Fruit fly (Drosophila melanogaster) whole organism, embryonic: Measurements from ENCODE around the gene ZnT86D.

ENCODE experiments used
- ATbp ChIP-seq: fragments of 200-800 bp; sonication (Bioruptor generic); optimal IDR thresholded peaks from 2 replicates; lab custom pipeline; 2017; ENCODE audit warnings: missing biosample characterization, mild to moderate bottlenecking, missing genetic modification characterization, missing genetic modification reagents
- Bgb ChIP-seq: fragments of 200-800 bp; sonication (Bioruptor generic); IDR thresholded peaks from 2 replicates; pipeline ENCODE4 v1.3.6; 2022; ENCODE audit warnings: missing biosample characterization, missing genetic modification characterization; ENCODE audit not compliant: partially characterized antibody
- Blimp-1 ChIP-seq: fragments of 200-800 bp; sonication (Bioruptor generic); optimal IDR thresholded peaks from 3 replicates; lab custom pipeline; 2018; ENCODE audit warnings: missing biosample characterization, missing genetic modification characterization, mild to moderate bottlenecking, moderate library complexity, missing genetic modification reagents
- CG10321 ChIP-seq: fragments of 200-800 bp; sonication (Bioruptor generic); IDR thresholded peaks from 2 replicates; pipeline ENCODE4 v1.3.6; 2022; ENCODE audit warnings: missing biosample characterization, missing genetic modification characterization
- CG1233 ChIP-seq: fragments of 200-800 bp; sonication (Bioruptor generic); optimal IDR thresholded peaks from 4 replicates; lab custom pipeline; 2018; ENCODE audit warnings: missing biosample characterization, mild to moderate bottlenecking, missing genetic modification characterization
- CG16815 ChIP-seq: fragments of 200-800 bp; sonication (Bioruptor generic); optimal IDR thresholded peaks from 3 replicates; lab custom pipeline; 2017; ENCODE audit warnings: missing biosample characterization, mild to moderate bottlenecking, missing genetic modification characterization
- CG16863 ChIP-seq: fragments of 200-800 bp; sonication (Bioruptor generic); optimal IDR thresholded peaks from 3 replicates; lab custom pipeline; 2016; ENCODE audit warnings: missing biosample characterization, missing genetic modification characterization
- CG17829 ChIP-seq: fragments of 200-800 bp; optimal IDR thresholded peaks from 2 replicates; lab custom pipeline; 2019; ENCODE audit warnings: missing biosample characterization, mild to moderate bottlenecking, missing genetic modification characterization, moderate library complexity
- CG1792 ChIP-seq: fragments of 200-800 bp; sonication (Bioruptor generic); optimal IDR thresholded peaks from 2 replicates; lab custom pipeline; 2016; ENCODE audit warnings: missing biosample characterization, missing genetic modification characterization
- CG18011 ChIP-seq: fragments of 200-800 bp; sonication (Bioruptor generic); optimal IDR thresholded peaks from 2 replicates; lab custom pipeline; 2017; ENCODE audit warnings: missing biosample characterization, missing genetic modification characterization, mild to moderate bottlenecking, moderate library complexity, missing genotype
- CG18619 ChIP-seq: fragments of 200-800 bp; sonication (Bioruptor generic); optimal IDR thresholded peaks from 3 replicates; lab custom pipeline; 2017; ENCODE audit warnings: missing biosample characterization, mild to moderate bottlenecking, missing genetic modification characterization
- CG2712 ChIP-seq: fragments of 200-800 bp; optimal IDR thresholded peaks from 3 replicates; lab custom pipeline; 2019; ENCODE audit warnings: missing biosample characterization, mild to moderate bottlenecking, missing genetic modification characterization, moderate library complexity
- CG2875 ChIP-seq: fragments of 200-800 bp; sonication (Bioruptor generic); optimal IDR thresholded peaks from 2 replicates; lab custom pipeline; 2017; ENCODE audit warnings: missing biosample characterization, mild to moderate bottlenecking, missing genetic modification characterization, missing genetic modification reagents
- CG31441 ChIP-seq: fragments of 200-800 bp; sonication (Bioruptor generic); IDR thresholded peaks from 2 replicates; pipeline ENCODE4 v1.3.6; 2022; ENCODE audit warnings: missing biosample characterization, missing genetic modification characterization
- CG33213 ChIP-seq: fragments of 200-800 bp; sonication (Bioruptor generic); optimal IDR thresholded peaks from 3 replicates; lab custom pipeline; 2016; ENCODE audit warnings: missing biosample characterization, missing genetic modification characterization
- CG34376 ChIP-seq: fragments of 200-800 bp; sonication (Bioruptor generic); optimal IDR thresholded peaks from 2 replicates; lab custom pipeline; 2018; ENCODE audit warnings: missing biosample characterization, mild to moderate bottlenecking, missing genetic modification characterization
- CG3726 ChIP-seq: fragments of 200-800 bp; sonication (Bioruptor generic); IDR thresholded peaks from 3 replicates; pipeline ENCODE4, ENCODE4 v1.3.6; 2022; ENCODE audit warnings: missing biosample characterization, missing genetic modification characterization
- CG4328 ChIP-seq: fragments of 200-800 bp; sonication (Bioruptor generic); optimal IDR thresholded peaks from 3 replicates; lab custom pipeline; 2017; ENCODE audit warnings: missing biosample characterization, missing genetic modification reagents, missing genetic modification characterization
- CG7357 ChIP-seq: fragments of 200-800 bp; sonication (Bioruptor generic); IDR thresholded peaks from 3 replicates; pipeline ENCODE4 v1.3.6; 2022; ENCODE audit warnings: missing biosample characterization, missing genetic modification characterization
- CG7987 ChIP-seq: fragments of 200-800 bp; sonication (Bioruptor generic); optimal IDR thresholded peaks from 2 replicates; lab custom pipeline; 2018; ENCODE audit warnings: missing biosample characterization, mild to moderate bottlenecking, missing genetic modification characterization, moderate library complexity
- CG9876 ChIP-seq: fragments of 200-800 bp; sonication (Bioruptor generic); optimal IDR thresholded peaks from 2 replicates; lab custom pipeline; 2016; ENCODE audit warnings: missing biosample characterization, missing genetic modification characterization
- CoRest ChIP-seq: fragments of 200-800 bp; sonication (Bioruptor generic); optimal IDR thresholded peaks from 3 replicates; lab custom pipeline; 2018; ENCODE audit warnings: missing biosample characterization, mild to moderate bottlenecking, missing genetic modification characterization, moderate library complexity
- D19A ChIP-seq: fragments of 200-800 bp; optimal IDR thresholded peaks from 3 replicates; lab custom pipeline; 2019; ENCODE audit warnings: missing biosample characterization, mild to moderate bottlenecking, missing genetic modification characterization, moderate library complexity
- Dip2 ChIP-seq: fragments of 200-800 bp; sonication (Bioruptor generic); IDR thresholded peaks from 2 replicates; pipeline ENCODE4 v1.3.6; 2022; ENCODE audit warnings: missing biosample characterization, missing genetic modification characterization
- ERR ChIP-seq: fragments of 200-800 bp; sonication (Bioruptor generic); optimal IDR thresholded peaks from 2 replicates; lab custom pipeline; 2016; ENCODE audit warnings: missing biosample characterization, missing genetic modification characterization
- GATAe ChIP-seq: fragments of 200-800 bp; sonication (Bioruptor generic); conservative IDR thresholded peaks from 2 replicates; pipeline ENCODE4 v1.3.6; 2022; ENCODE audit warnings: missing biosample characterization, missing genetic modification characterization
- Hr51 ChIP-seq, 2 experiments: fragments of 200-800 bp; sonication (Bioruptor generic); optimal IDR thresholded peaks; 2 replicates in 1 of 2; 3 replicates in 1 of 2; lab custom pipeline; 2016 to 2018; ENCODE audit warnings: missing biosample characterization in 2 of 2, missing genetic modification characterization in 2 of 2, mild to moderate bottlenecking in 1 of 2, moderate library complexity in 1 of 2
- MBD-R2 ChIP-seq: fragments of 200-800 bp; sonication (Bioruptor generic); IDR thresholded peaks from 2 replicates; pipeline ENCODE4 v1.3.6; 2022; ENCODE audit warnings: missing biosample characterization, missing genetic modification characterization
- MTF-1 ChIP-seq: fragments of 200-800 bp; sonication (Bioruptor generic); optimal IDR thresholded peaks from 2 replicates; lab custom pipeline; 2018; ENCODE audit warnings: missing biosample characterization, mild to moderate bottlenecking, missing genetic modification characterization, borderline replicate concordance
- NFAT ChIP-seq: fragments of 200-800 bp; sonication (Bioruptor generic); IDR thresholded peaks from 2 replicates; pipeline ENCODE4 v1.3.6; 2022; ENCODE audit warnings: missing biosample characterization, missing genetic modification characterization
- Opbp ChIP-seq: fragments of 200-800 bp; sonication (Bioruptor generic); IDR thresholded peaks from 3 replicates; pipeline ENCODE4 v1.3.6; 2022; ENCODE audit warnings: missing biosample characterization, missing genetic modification characterization; ENCODE audit not compliant: partially characterized antibody
- Sox102F ChIP-seq: fragments of 200-800 bp; sonication (Bioruptor generic); optimal IDR thresholded peaks from 2 replicates; lab custom pipeline; 2018; ENCODE audit warnings: missing biosample characterization, mild to moderate bottlenecking, missing genetic modification characterization, moderate library complexity
- Sry-δ ChIP-seq: fragments of 200-800 bp; sonication (Bioruptor generic); optimal IDR thresholded peaks from 2 replicates; lab custom pipeline; 2016; ENCODE audit warnings: missing biosample characterization, missing genetic modification characterization
- Ssrp ChIP-seq: fragments of 200-800 bp; sonication (Bioruptor generic); optimal IDR thresholded peaks from 2 replicates; lab custom pipeline; 2018; ENCODE audit warnings: missing biosample characterization, mild to moderate bottlenecking, missing genetic modification characterization, moderate library complexity
- TFAM ChIP-seq: fragments of 200-800 bp; sonication (Bioruptor generic); optimal IDR thresholded peaks from 2 replicates; lab custom pipeline; 2017; ENCODE audit warnings: missing biosample characterization, missing genetic modification characterization, inconsistent platforms
- Taf1 ChIP-seq: fragments of 200-800 bp; sonication (Bioruptor generic); IDR thresholded peaks from 2 replicates; pipeline ENCODE4 v1.3.6; 2022; ENCODE audit warnings: missing biosample characterization, missing genetic modification characterization
- ab ChIP-seq: fragments of 200-800 bp; sonication (Bioruptor generic); optimal IDR thresholded peaks from 2 replicates; lab custom pipeline; 2016; ENCODE audit warnings: missing biosample characterization, missing genetic modification characterization
- dysf ChIP-seq: fragments of 200-800 bp; sonication (Bioruptor generic); IDR thresholded peaks from 3 replicates; pipeline ENCODE4 v1.3.6; 2022; ENCODE audit warnings: missing biosample characterization, missing genetic modification characterization
- ftz-f1 ChIP-seq: fragments of 200-800 bp; sonication (Bioruptor generic); optimal IDR thresholded peaks from 2 replicates; lab custom pipeline; 2016; ENCODE audit warnings: missing biosample characterization, missing genetic modification characterization
- gsb-n ChIP-seq: fragments of 200-800 bp; sonication (Bioruptor generic); optimal IDR thresholded peaks from 3 replicates; lab custom pipeline; 2018; ENCODE audit warnings: missing biosample characterization, mild to moderate bottlenecking, missing genetic modification characterization
- lab ChIP-seq: fragments of 200-800 bp; sonication (Bioruptor generic); optimal IDR thresholded peaks from 3 replicates; lab custom pipeline; 2017; ENCODE audit warnings: missing biosample characterization, missing genetic modification characterization, mild to moderate bottlenecking, moderate library complexity, missing genetic modification reagents
- mam ChIP-seq: fragments of 200-800 bp; sonication (Bioruptor generic); optimal IDR thresholded peaks from 3 replicates; lab custom pipeline; 2016; ENCODE audit warnings: missing biosample characterization, missing genetic modification characterization
- pb ChIP-seq: fragments of 200-800 bp; sonication (Bioruptor generic); optimal IDR thresholded peaks from 3 replicates; lab custom pipeline; 2016; ENCODE audit warnings: missing biosample characterization, missing genetic modification characterization
- repo ChIP-seq: fragments of 200-800 bp; sonication (Bioruptor generic); optimal IDR thresholded peaks from 2 replicates; lab custom pipeline; 2016; ENCODE audit warnings: missing biosample characterization, missing genetic modification characterization
- sd ChIP-seq: fragments of 200-800 bp; sonication (Bioruptor generic); optimal IDR thresholded peaks from 3 replicates; lab custom pipeline; 2018; ENCODE audit warnings: missing biosample characterization, mild to moderate bottlenecking, missing genetic modification characterization, moderate library complexity
- sim ChIP-seq: fragments of 200-800 bp; sonication (Bioruptor generic); IDR thresholded peaks from 2 replicates; pipeline ENCODE4 v1.3.6; 2022; ENCODE audit warnings: missing biosample characterization, missing genetic modification characterization
- sug ChIP-seq: fragments of 200-800 bp; optimal IDR thresholded peaks from 2 replicates; lab custom pipeline; 2019; ENCODE audit warnings: missing biosample characterization, mild to moderate bottlenecking, missing genetic modification characterization, moderate library complexity
- unc-4 ChIP-seq: fragments of 200-800 bp; sonication (Bioruptor generic); IDR thresholded peaks from 2 replicates; pipeline ENCODE4 v1.3.6; 2022; ENCODE audit warnings: missing biosample characterization, missing genetic modification characterization; ENCODE audit not compliant: partially characterized antibody
- usp ChIP-seq: fragments of >200 bp; optimal IDR thresholded peaks from 2 replicates; lab custom pipeline; 2017; ENCODE audit warnings: missing biosample characterization, missing genetic modification characterization
- vvl ChIP-seq: fragments of 200-800 bp; sonication (Bioruptor generic); IDR thresholded peaks from 2 replicates; pipeline ENCODE4 v1.3.6; 2022; ENCODE audit warnings: missing biosample characterization, missing genetic modification characterization

Gene ZnT86D

dm6 chr3R:11197389-11197716, 17.0 kb downstream of the ZnT86D start, which contains the start of gene cu (continued):
- TF ChIP-seq Sry-δ = no peak
- TF ChIP-seq CG10321 (GFP tag; lab: Robert Waterston, UW) = no peak
- TF ChIP-seq CG1792 (GFP tag; lab: Kevin White, UChicago) = no peak
- no peak for TF ChIP-seq Opbp (GFP tag; lab: Robert Waterston, UW)
- TF ChIP-seq CG17829 (tag; lab: Kevin White, UChicago) = no peak
- no peak for TF ChIP-seq Hr51 (GFP tag; optimal IDR thresholded peaks at IDR 0.05; lab: Kevin White, UChicago)
- peak; percentile 44; the same call in 1 of the 2 replicates for TF ChIP-seq CG31441 (GFP tag; lab: Robert Waterston, UW)
- no peak for TF ChIP-seq CG2875 (GFP tag; lab: Kevin White, UChicago)
- no peak for TF ChIP-seq pb (GFP tag; lab: Kevin White, UChicago)
- TF ChIP-seq CG7987 (GFP tag; lab: Kevin White, UChicago) = no peak
- TF ChIP-seq ftz-f1 (GFP tag; lab: Kevin White, UChicago) = no peak
- no peak for TF ChIP-seq NFAT
- TF ChIP-seq sug (tag; lab: Kevin White, UChicago) = no peak
- TF ChIP-seq CG33213 = peak; percentile 75
- no peak for TF ChIP-seq lab (GFP tag; lab: Kevin White, UChicago)
- TF ChIP-seq sim (GFP tag; lab: Robert Waterston, UW) = no peak
- no peak for TF ChIP-seq CG18619 (GFP tag; lab: Kevin White, UChicago)
- TF ChIP-seq CoRest (tag; lab: Kevin White, UChicago) = no peak
- no peak for TF ChIP-seq CG16815 (GFP tag; lab: Kevin White, UChicago)
- TF ChIP-seq repo (GFP tag; lab: Kevin White, UChicago) = no peak
- no peak for TF ChIP-seq MTF-1 (GFP tag; lab: Kevin White, UChicago)
- TF ChIP-seq D19A = no peak
- peak; percentile 90 for TF ChIP-seq mam (GFP tag; lab: Kevin White, UChicago)
- no peak for TF ChIP-seq CG7357
- TF ChIP-seq CG1233 (GFP tag; lab: Kevin White, UChicago) = no peak
- no peak for TF ChIP-seq Taf1
- peak; percentile 26; the same call in 1 of the 2 replicates for TF ChIP-seq Bgb (GFP tag; lab: Robert Waterston, UW)
- no peak for TF ChIP-seq dysf (GFP tag; lab: Robert Waterston, UW)
- TF ChIP-seq unc-4 (GFP tag; lab: Robert Waterston, UW) = no peak

- TF ChIP-seq usp (GFP tag; lab: Kevin White, UChicago) (no peak), CG4328 (peak; percentile 99), CG2712 (tag; lab: Kevin White, UChicago) (peak; percentile 97), ab (GFP tag; lab: Kevin White, UChicago) (no peak), Blimp-1 (GFP tag; lab: Kevin White, UChicago) (peak; percentile 100), sd (tag; lab: Kevin White, UChicago) (peak; percentile 94), Sox102F (GFP tag; lab: Kevin White, UChicago) (peak; percentile 99), gsb-n (peak; percentile 98), TFAM (GFP tag; lab: Kevin White, UChicago) (peak; percentile 69), ATbp (GFP tag; lab: Kevin White, UChicago) (peak; percentile 97), CG3726 (peak; percentile 96), CG9876 (GFP tag; lab: Kevin White, UChicago) (peak; percentile 64), ERR (GFP tag; lab: Kevin White, UChicago) (peak; percentile 39), Dip2 (GFP tag; lab: Robert Waterston, UW) (peak; percentile 80), GATAe (peak; percentile 98), CG1792 (GFP tag; lab: Kevin White, UChicago) (peak; percentile 88), CG18011 (GFP tag; lab: Kevin White, UChicago) (peak; percentile 90), vvl (GFP tag; lab: Robert Waterston, UW) (peak; percentile 98), CG16863 (GFP tag; lab: Kevin White, UChicago) (peak; percentile 88), MBD-R2 (GFP tag; lab: Robert Waterston, UW) (peak; percentile 94), Ssrp (tag; lab: Kevin White, UChicago) (peak; percentile 100), CG34376 (GFP tag; lab: Kevin White, UChicago) (peak; percentile 97)
Observed at dm6 chr3R:11196648-11197388, 17.5 kb downstream of the ZnT86D start.
